Fruit fly (Drosophila melanogaster) whole organism, embryonic: ENCODE results near the gene Tsen34.

ENCODE experiments used
- ATbp ChIP-seq: fragments of 200-800 bp; sonication (Bioruptor generic); optimal IDR thresholded peaks from 2 replicates; lab custom pipeline; 2017; ENCODE audit warnings: missing biosample characterization, mild to moderate bottlenecking, missing genetic modification characterization, missing genetic modification reagents
- Abd-B ChIP-seq: fragments of 200-800 bp; sonication (Bioruptor generic); optimal IDR thresholded peaks from 2 replicates; lab custom pipeline; 2018; ENCODE audit warnings: missing biosample characterization, mild to moderate bottlenecking, missing genetic modification characterization, moderate library complexity
- Bgb ChIP-seq: fragments of 200-800 bp; sonication (Bioruptor generic); IDR thresholded peaks from 2 replicates; pipeline ENCODE4 v1.3.6; 2022; ENCODE audit warnings: missing biosample characterization, missing genetic modification characterization; ENCODE audit not compliant: partially characterized antibody
- CG10147 ChIP-seq: fragments of 200-800 bp; sonication (Bioruptor generic); optimal IDR thresholded peaks from 2 replicates; lab custom pipeline; 2019; ENCODE audit warnings: missing biosample characterization, mild to moderate bottlenecking, missing genetic modification characterization, moderate library complexity
- CG13424 ChIP-seq: fragments of 200-800 bp; sonication (Bioruptor generic); optimal IDR thresholded peaks from 2 replicates; lab custom pipeline; 2019; ENCODE audit warnings: missing biosample characterization, mild to moderate bottlenecking, missing genetic modification characterization, moderate library complexity
- CG1603 ChIP-seq: fragments of 200-800 bp; sonication (Bioruptor generic); optimal IDR thresholded peaks from 2 replicates; lab custom pipeline; 2019; ENCODE audit warnings: missing biosample characterization, mild to moderate bottlenecking, missing genetic modification characterization, moderate library complexity
- CG17385 ChIP-seq: fragments of 200-800 bp; sonication (Bioruptor generic); optimal IDR thresholded peaks from 3 replicates; lab custom pipeline; 2018; ENCODE audit warnings: missing biosample characterization, mild to moderate bottlenecking, missing genetic modification characterization
- CG18764 ChIP-seq: fragments of 200-800 bp; sonication (Bioruptor generic); optimal IDR thresholded peaks from 3 replicates; lab custom pipeline; 2016; ENCODE audit warnings: missing biosample characterization, missing genetic modification characterization
- CG2202 ChIP-seq: fragments of 200-800 bp; sonication (Bioruptor generic); optimal IDR thresholded peaks from 2 replicates; lab custom pipeline; 2018; ENCODE audit warnings: missing biosample characterization, mild to moderate bottlenecking, missing genetic modification characterization
- CG2678 ChIP-seq: fragments of 200-800 bp; sonication (Bioruptor generic); optimal IDR thresholded peaks from 3 replicates; lab custom pipeline; 2019; ENCODE audit warnings: missing biosample characterization, mild to moderate bottlenecking, missing genetic modification characterization, moderate library complexity
- CG3065 ChIP-seq: fragments of 200-800 bp; sonication (Bioruptor generic); optimal IDR thresholded peaks from 2 replicates; lab custom pipeline; 2016; ENCODE audit warnings: missing biosample characterization, missing genetic modification characterization
- CG32772 ChIP-seq: fragments of 200-800 bp; sonication (Bioruptor generic); IDR thresholded peaks from 2 replicates; pipeline ENCODE4 v1.3.6; 2022; ENCODE audit warnings: missing biosample characterization, missing genetic modification characterization
- CG4282 ChIP-seq: fragments of 200-800 bp; sonication (Bioruptor generic); optimal IDR thresholded peaks from 2 replicates; lab custom pipeline; 2016; ENCODE audit warnings: missing biosample characterization, missing genetic modification characterization
- CG4424 ChIP-seq: fragments of 200-800 bp; sonication (Bioruptor generic); optimal IDR thresholded peaks from 3 replicates; lab custom pipeline; 2016; ENCODE audit warnings: missing biosample characterization, missing genetic modification characterization
- CG6175 ChIP-seq: fragments of 200-800 bp; sonication (Bioruptor generic); IDR thresholded peaks from 3 replicates; pipeline ENCODE4 v1.3.6; 2022; ENCODE audit warnings: missing biosample characterization, missing genetic modification characterization
- CG9215 ChIP-seq: fragments of 200-800 bp; sonication (Bioruptor generic); IDR thresholded peaks from 2 replicates; pipeline ENCODE4 v1.3.6; 2022; ENCODE audit warnings: missing biosample characterization, missing genetic modification characterization
- CG9727 ChIP-seq: fragments of 200-800 bp; sonication (Bioruptor generic); optimal IDR thresholded peaks from 3 replicates; lab custom pipeline; 2017; ENCODE audit warnings: missing biosample characterization, mild to moderate bottlenecking, missing genetic modification characterization
- Dll ChIP-seq: fragments of 200-800 bp; sonication (Bioruptor generic); IDR thresholded peaks from 4 replicates; pipeline ENCODE4 v1.3.6; 2022; ENCODE audit warnings: missing biosample characterization, missing genetic modification characterization; ENCODE audit not compliant: partially characterized antibody
- Doc3 ChIP-seq: fragments of 200-800 bp; sonication (Bioruptor generic); IDR thresholded peaks from 3 replicates; pipeline ENCODE4 v1.3.6; 2022; ENCODE audit warnings: missing biosample characterization, missing genetic modification characterization; ENCODE audit not compliant: partially characterized antibody
- Dp ChIP-seq: fragments of 200-800 bp; sonication (Bioruptor generic); optimal IDR thresholded peaks from 2 replicates; lab custom pipeline; 2018; ENCODE audit warnings: missing biosample characterization, mild to moderate bottlenecking, missing genetic modification characterization, moderate library complexity
- E2f2 ChIP-seq: fragments of 200-800 bp; sonication (Bioruptor generic); IDR thresholded peaks from 2 replicates; pipeline ENCODE4 v1.3.6; 2022; ENCODE audit warnings: missing biosample characterization, missing genetic modification characterization
- Fer3 ChIP-seq: fragments of 200-800 bp; sonication (Bioruptor generic); optimal IDR thresholded peaks from 2 replicates; lab custom pipeline; 2018; ENCODE audit warnings: missing biosample characterization, mild to moderate bottlenecking, missing genetic modification characterization, moderate library complexity
- NC2α ChIP-seq: fragments of 200-800 bp; sonication (Bioruptor generic); optimal IDR thresholded peaks from 2 replicates; lab custom pipeline; 2016; ENCODE audit warnings: missing biosample characterization, missing genetic modification characterization
- Ptx1 ChIP-seq: fragments of 200-800 bp; sonication (Bioruptor generic); IDR thresholded peaks from 2 replicates; pipeline ENCODE4 v1.3.6; 2022; ENCODE audit warnings: missing biosample characterization, missing genetic modification characterization
- Xbp1 ChIP-seq: fragments of 200-800 bp; sonication (Bioruptor generic); optimal IDR thresholded peaks from 3 replicates; lab custom pipeline; 2016; ENCODE audit warnings: missing biosample characterization, mild to moderate bottlenecking, missing genetic modification characterization
- ac ChIP-seq: fragments of 200-800 bp; sonication (Bioruptor generic); optimal IDR thresholded peaks from 3 replicates; lab custom pipeline; 2017; ENCODE audit warnings: missing biosample characterization, mild to moderate bottlenecking, missing genetic modification characterization
- ase ChIP-seq: fragments of 200-800 bp; sonication (Bioruptor generic); IDR thresholded peaks from 3 replicates; pipeline ENCODE4 v1.3.6; 2022; ENCODE audit warnings: missing biosample characterization, missing genetic modification characterization
- bcd ChIP-seq: fragments of 200-800 bp; sonication (Bioruptor generic); optimal IDR thresholded peaks from 2 replicates; lab custom pipeline; 2017; ENCODE audit warnings: missing biosample characterization, mild to moderate bottlenecking, missing genetic modification characterization
- dati ChIP-seq: fragments of 200-800 bp; sonication (Bioruptor generic); IDR thresholded peaks from 2 replicates; pipeline ENCODE4 v1.3.6; 2022; ENCODE audit warnings: missing biosample characterization, missing genetic modification characterization
- fd64A ChIP-seq: fragments of 200-800 bp; sonication (Bioruptor generic); optimal IDR thresholded peaks from 3 replicates; lab custom pipeline; 2018; ENCODE audit warnings: missing biosample characterization, mild to moderate bottlenecking, missing genetic modification characterization
- gem ChIP-seq: fragments of 200-800 bp; sonication (Bioruptor generic); optimal IDR thresholded peaks from 2 replicates; lab custom pipeline; 2019; ENCODE audit warnings: missing biosample characterization, mild to moderate bottlenecking, missing genetic modification characterization, moderate library complexity
- grn ChIP-seq: fragments of 200-800 bp; sonication (Bioruptor generic); optimal IDR thresholded peaks from 3 replicates; lab custom pipeline; 2017; ENCODE audit warnings: missing biosample characterization, missing genetic modification characterization
- gt ChIP-seq: fragments of 200-800 bp; sonication (Bioruptor generic); IDR thresholded peaks from 2 replicates; pipeline ENCODE4 v1.3.6; 2022; ENCODE audit warnings: missing biosample characterization, missing genetic modification characterization
- inv ChIP-seq: fragments of 200-800 bp; sonication (Bioruptor generic); IDR thresholded peaks from 2 replicates; pipeline ENCODE4 v1.3.6; 2022; ENCODE audit warnings: missing biosample characterization, missing genetic modification characterization; ENCODE audit not compliant: partially characterized antibody
- jumu ChIP-seq: fragments of 200-800 bp; sonication (Bioruptor generic); optimal IDR thresholded peaks from 3 replicates; lab custom pipeline; 2016; ENCODE audit warnings: missing biosample characterization, missing genetic modification characterization
- kay ChIP-seq: fragments of 200-800 bp; sonication (Bioruptor generic); optimal IDR thresholded peaks from 2 replicates; lab custom pipeline; 2016; ENCODE audit warnings: missing biosample characterization, missing genetic modification characterization
- ken ChIP-seq: fragments of 200-800 bp; sonication (Bioruptor generic); IDR thresholded peaks from 3 replicates; pipeline ENCODE4 v1.3.6; 2022; ENCODE audit warnings: missing biosample characterization, missing genetic modification characterization
- mirr ChIP-seq: fragments of 200-800 bp; sonication (Bioruptor generic); optimal IDR thresholded peaks from 3 replicates; lab custom pipeline; 2018; ENCODE audit warnings: missing biosample characterization, mild to moderate bottlenecking, missing genetic modification characterization
- peb ChIP-seq: fragments of 200-800 bp; sonication (Bioruptor generic); IDR thresholded peaks from 2 replicates; pipeline ENCODE4 v1.3.6; 2022; ENCODE audit warnings: missing biosample characterization, missing genetic modification characterization
- pum ChIP-seq: fragments of 200-800 bp; sonication (Bioruptor generic); optimal IDR thresholded peaks from 2 replicates; lab custom pipeline; 2016; ENCODE audit warnings: missing biosample characterization, missing genetic modification characterization
- pzg ChIP-seq: fragments of 200-800 bp; sonication (Bioruptor generic); optimal IDR thresholded peaks from 3 replicates; lab custom pipeline; 2018; ENCODE audit warnings: missing biosample characterization, mild to moderate bottlenecking, missing genetic modification characterization, moderate library complexity
- rib ChIP-seq: fragments of 200-800 bp; sonication (Bioruptor generic); IDR thresholded peaks from 2 replicates; pipeline ENCODE4 v1.3.6; 2022; ENCODE audit warnings: missing biosample characterization, missing genetic modification characterization
- schlank ChIP-seq: fragments of 200-800 bp; sonication (Bioruptor generic); optimal IDR thresholded peaks from 2 replicates; lab custom pipeline; 2018; ENCODE audit warnings: missing biosample characterization, mild to moderate bottlenecking, missing genetic modification characterization
- sisA ChIP-seq: fragments of 200-800 bp; sonication (Bioruptor generic); IDR thresholded peaks from 2 replicates; pipeline ENCODE4 v1.3.6; 2022; ENCODE audit warnings: missing biosample characterization, missing genetic modification characterization
- slbo ChIP-seq: fragments of 200-800 bp; sonication (Bioruptor generic); IDR thresholded peaks from 2 replicates; pipeline ENCODE4 v1.3.6; 2022; ENCODE audit warnings: missing biosample characterization, missing genetic modification characterization
- sna ChIP-seq: fragments of 200-800 bp; sonication (Bioruptor generic); IDR thresholded peaks from 2 replicates; pipeline ENCODE4 v1.3.6; 2022; ENCODE audit warnings: missing biosample characterization, missing genetic modification characterization; ENCODE audit not compliant: partially characterized antibody
- tap ChIP-seq: fragments of 200-800 bp; optimal IDR thresholded peaks from 3 replicates; lab custom pipeline; 2019; ENCODE audit warnings: missing biosample characterization, mild to moderate bottlenecking, missing genetic modification characterization, moderate library complexity
- trh ChIP-seq: fragments of 200-800 bp; sonication (Bioruptor generic); optimal IDR thresholded peaks from 2 replicates; lab custom pipeline; 2016; ENCODE audit warnings: missing biosample characterization, missing genetic modification characterization
- unpg ChIP-seq: fragments of 200-800 bp; sonication (Bioruptor generic); optimal IDR thresholded peaks from 3 replicates; lab custom pipeline; 2018; ENCODE audit warnings: missing biosample characterization, mild to moderate bottlenecking, missing genetic modification characterization, moderate library complexity

The Tsen34 gene

DNA sequence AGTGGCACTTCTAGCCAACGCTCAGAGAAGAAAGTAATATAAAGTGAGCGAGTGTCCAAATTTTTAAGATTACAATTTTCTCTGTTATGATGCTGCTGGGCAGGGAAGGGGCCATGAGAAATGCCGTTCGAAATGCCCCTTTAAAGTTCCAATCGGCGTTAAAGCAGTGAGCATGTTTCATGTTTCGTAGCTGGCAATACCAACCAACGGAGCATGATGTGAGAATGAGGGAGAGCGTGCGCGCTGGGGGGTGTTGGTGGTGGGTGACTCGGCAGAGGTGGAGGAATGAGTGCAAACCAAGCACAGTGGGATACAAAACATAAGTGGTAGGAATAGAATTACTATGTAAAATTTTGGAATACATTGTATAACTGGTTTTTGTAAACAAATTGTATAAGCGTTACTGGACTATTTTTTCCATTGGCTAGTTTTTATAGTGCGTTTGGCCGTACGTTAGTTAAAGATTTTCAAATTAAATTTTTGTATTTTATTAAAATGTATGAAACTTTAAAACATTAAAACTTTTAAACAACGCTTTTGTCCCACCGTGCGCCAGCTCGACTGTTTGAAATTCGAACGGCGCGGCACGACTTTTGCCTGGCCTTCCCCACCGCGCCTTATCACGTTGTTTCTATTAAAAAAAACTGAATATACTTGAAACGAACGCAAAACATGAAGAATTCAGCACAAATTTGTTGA is 2.4 kb downstream of the Tsen34 start (continued):
- peak; percentile 100 for TF ChIP-seq CG17385 (GFP tag; lab: Kevin White, UChicago)
- TF ChIP-seq kay, result peak; percentile 99
- TF ChIP-seq pum, result peak; percentile 99
- TF ChIP-seq CG1603 (tag; lab: Kevin White, UChicago), result peak; percentile 94
- peak; percentile 60 for TF ChIP-seq inv (GFP tag; lab: Robert Waterston, UW)
- no peak for TF ChIP-seq Doc3
- TF ChIP-seq CG13424 (tag; lab: Kevin White, UChicago), result peak; percentile 100
- TF ChIP-seq slbo (GFP tag; lab: Robert Waterston, UW), result peak; percentile 100
- TF ChIP-seq pzg (GFP tag; lab: Kevin White, UChicago), result peak; percentile 44
- peak; percentile 99 for TF ChIP-seq CG18764 (GFP tag; lab: Kevin White, UChicago)
- peak; percentile 98 for TF ChIP-seq dati (GFP tag; lab: Robert Waterston, UW)
- TF ChIP-seq CG2678, result peak; percentile 100
- TF ChIP-seq ken (GFP tag; lab: Robert Waterston, UW), result peak; percentile 99
- peak; percentile 100 for TF ChIP-seq gem (tag; lab: Kevin White, UChicago)
- peak; percentile 99 for TF ChIP-seq schlank (tag; lab: Kevin White, UChicago)
- TF ChIP-seq unpg (GFP tag; lab: Kevin White, UChicago), result peak; percentile 100
- peak; percentile 97 for TF ChIP-seq CG4282 (GFP tag; lab: Kevin White, UChicago)
- peak; percentile 99 for TF ChIP-seq trh (GFP tag; lab: Kevin White, UChicago)
- peak; percentile 97 for TF ChIP-seq gt (GFP tag; lab: Robert Waterston, UW)
- TF ChIP-seq ase, result peak; percentile 99
- peak; percentile 59; the same call in 1 of the 2 replicates for TF ChIP-seq Bgb (GFP tag; lab: Robert Waterston, UW)
- TF ChIP-seq CG4424 (GFP tag; lab: Kevin White, UChicago), result peak; percentile 100
- peak; percentile 99 for TF ChIP-seq jumu (GFP tag; lab: Kevin White, UChicago)
- peak; percentile 99 for TF ChIP-seq CG2202 (tag; lab: Kevin White, UChicago)
- peak; percentile 99 for TF ChIP-seq mirr (GFP tag; lab: Kevin White, UChicago)
- peak; percentile 95 for TF ChIP-seq E2f2 (GFP tag; lab: Robert Waterston, UW)
- peak; percentile 100 for TF ChIP-seq rib
- TF ChIP-seq fd64A, result peak; percentile 98
- TF ChIP-seq Dll (GFP tag; lab: Robert Waterston, UW), result peak; percentile 34; the same call in 1 of the 4 replicates
- peak; percentile 99 for TF ChIP-seq CG32772 (GFP tag; lab: Robert Waterston, UW)
- TF ChIP-seq sisA (GFP tag; lab: Robert Waterston, UW), result peak; percentile 99
- peak; percentile 100 for TF ChIP-seq Fer3
- peak; percentile 99 for TF ChIP-seq CG3065 (GFP tag; lab: Kevin White, UChicago)
- peak; percentile 100 for TF ChIP-seq Abd-B (GFP tag; lab: Kevin White, UChicago)
- peak; percentile 99 for TF ChIP-seq Xbp1 (GFP tag; lab: Kevin White, UChicago)
- TF ChIP-seq ATbp (GFP tag; lab: Kevin White, UChicago), result peak; percentile 100
- peak; percentile 100 for TF ChIP-seq bcd (GFP tag; lab: Kevin White, UChicago)
- peak; percentile 100 for TF ChIP-seq Ptx1
- peak; percentile 96 for TF ChIP-seq grn (GFP tag; lab: Kevin White, UChicago)
- TF ChIP-seq ac (GFP tag; lab: Kevin White, UChicago), result peak; percentile 99
- TF ChIP-seq CG6175 (GFP tag; lab: Robert Waterston, UW), result peak; percentile 99
- peak; percentile 60 for TF ChIP-seq Dp (GFP tag; lab: Kevin White, UChicago)
- TF ChIP-seq tap, result peak; percentile 100
- TF ChIP-seq CG10147, result peak; percentile 100
- peak; percentile 99 for TF ChIP-seq CG9215 (GFP tag; lab: Robert Waterston, UW)
- peak; percentile 99 for TF ChIP-seq peb (GFP tag; lab: Robert Waterston, UW)
- peak; percentile 100 for TF ChIP-seq CG9727 (GFP tag; lab: Kevin White, UChicago)
- TF ChIP-seq sna (GFP tag; lab: Robert Waterston, UW), result peak; percentile 49; the same call in 1 of the 2 replicates
- peak; percentile 97 for TF ChIP-seq NC2α
